Worm (Caenorhabditis elegans) whole organism, midembryonic: ENCODE results near the gene C06C3.4.

Experiments
- T22C8.4 ChIP-seq: fragments of 200-800 bp; sonication (Bioruptor generic); IDR thresholded peaks from 2 replicates; pipeline ENCODE4 v1.3.6; 2022; ENCODE audit warnings: missing genetic modification characterization, missing compliant biosample characterization
- tab-1 ChIP-seq: fragments of 200-800 bp; sonication (Bioruptor generic); IDR thresholded peaks from 2 replicates; pipeline ENCODE4 v1.3.6; 2022; ENCODE audit warnings: missing genetic modification characterization, missing compliant biosample characterization
- ztf-23 ChIP-seq: fragments of 200-800 bp; sonication (Bioruptor generic); IDR thresholded peaks from 2 replicates; pipeline ENCODE4 v1.3.6; 2022; ENCODE audit warnings: missing genetic modification reagents, missing genetic modification characterization, missing compliant biosample characterization
- ztf-29 ChIP-seq: fragments of 200-800 bp; sonication (Bioruptor generic); IDR thresholded peaks from 2 replicates; pipeline ENCODE4 v1.3.6; 2022; ENCODE audit warnings: missing genetic modification reagents, missing genetic modification characterization, missing compliant biosample characterization

DNA sequence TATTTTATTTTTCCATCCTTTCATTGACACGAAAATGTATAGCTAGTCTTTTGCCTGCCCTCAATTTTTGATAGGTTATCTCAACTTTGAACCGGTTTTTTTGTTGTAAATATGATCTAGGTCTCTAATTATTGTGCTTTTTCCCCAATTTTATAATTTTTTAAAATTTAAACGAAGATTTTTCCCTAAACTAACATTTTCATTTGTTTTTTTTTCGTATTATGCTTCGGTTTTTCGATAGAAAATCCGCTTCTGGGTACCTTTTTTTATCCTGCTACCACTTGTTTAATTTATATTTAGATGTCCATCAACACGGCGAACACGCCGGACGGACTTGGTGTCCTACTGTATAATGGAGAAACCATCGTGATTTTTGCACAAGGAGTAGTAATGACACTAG lies 43.6 kb upstream of the C06C3.4 start, which contains the start of gene wbp-2:
- TF ChIP-seq ztf-29 (GFP tag; lab: Robert Waterston, UW), result no peak
- no peak for TF ChIP-seq ztf-23
- no peak for TF ChIP-seq T22C8.4 (GFP tag; lab: Robert Waterston, UW)
- TF ChIP-seq tab-1 (GFP tag; lab: Robert Waterston, UW), result no peak
